Worm (Caenorhabditis elegans): ENCODE results near the gene rme-4.

Gene rme-4

ce11 chrX:10406850-10407249, 27.2 kb upstream of the rme-4 start, which contains the start of gene ZC504.1:
Gene ZC504.1 (plus strand): TSS chrX:10407150.
- TF ChIP-seq lsy-2 (tag; optimal IDR thresholded peaks at IDR 0.05): no peak
- no peak for TF ChIP-seq nhr-2 (tag; optimal IDR thresholded peaks at IDR 0.05)
- no peak for TF ChIP-seq ces-1 (GFP tag; optimal IDR thresholded peaks at IDR 0.05)
- TF ChIP-seq pha-4 (tag; optimal IDR thresholded peaks at IDR 0.05): no peak
- no peak for TF ChIP-seq nhr-12 (tag; optimal IDR thresholded peaks at IDR 0.05)
- no peak for TF ChIP-seq unc-62 (GFP tag; optimal IDR thresholded peaks at IDR 0.05)
- no peak for TF ChIP-seq ceh-83 (GFP tag; optimal IDR thresholded peaks at IDR 0.05)
- no peak for TF ChIP-seq nhr-76 (tag; optimal IDR thresholded peaks at IDR 0.05)
- TF ChIP-seq unc-39 (tag; optimal IDR thresholded peaks at IDR 0.05): no peak
- TF ChIP-seq bed-3 (GFP tag; optimal IDR thresholded peaks at IDR 0.05): no peak
- TF ChIP-seq ztf-11 (tag; optimal IDR thresholded peaks at IDR 0.05): no peak
- TF ChIP-seq snpc-4 (tag; optimal IDR thresholded peaks at IDR 0.05): no peak
- no peak for TF ChIP-seq elt-3 (tag; optimal IDR thresholded peaks at IDR 0.05)
- no peak for TF ChIP-seq ceh-43 (GFP tag; optimal IDR thresholded peaks at IDR 0.05)
- TF ChIP-seq M03D4.4 (tag; optimal IDR thresholded peaks at IDR 0.05): no peak
- no peak for TF ChIP-seq nhr-237 (tag; optimal IDR thresholded peaks at IDR 0.05)
- no peak for TF ChIP-seq zip-8 (tag; optimal IDR thresholded peaks at IDR 0.05)

ce11 chrX:10406203-10406602, 26.6 kb upstream of the rme-4 start, which contains the start of gene gur-3:
Gene gur-3 (minus strand): TSS chrX:10406303.
- TF ChIP-seq unc-120 (tag; optimal IDR thresholded peaks at IDR 0.05; ENCODE audit: poor library complexity, severe bottlenecking) (no peak), zip-8 (tag; optimal IDR thresholded peaks at IDR 0.05) (no peak), nhr-76 (tag; optimal IDR thresholded peaks at IDR 0.05) (no peak), pha-4 (tag; optimal IDR thresholded peaks at IDR 0.05) (no peak), flh-1 (GFP tag; optimal IDR thresholded peaks at IDR 0.05) (no peak), ztf-11 (tag; optimal IDR thresholded peaks at IDR 0.05) (no peak), M03D4.4 (tag; optimal IDR thresholded peaks at IDR 0.05) (no peak), ham-2 (GFP tag; optimal IDR thresholded peaks at IDR 0.05) (no peak), mep-1 (tag; optimal IDR thresholded peaks at IDR 0.05) (no peak), cnd-1 (tag; optimal IDR thresholded peaks at IDR 0.05) (no peak), unc-39 (tag; optimal IDR thresholded peaks at IDR 0.05) (no peak), sptf-1 (tag; optimal IDR thresholded peaks at IDR 0.05) (no peak), ceh-39 (tag; optimal IDR thresholded peaks at IDR 0.05) (no peak), blmp-1 (tag; optimal IDR thresholded peaks at IDR 0.05) (no peak), nhr-28 (tag; optimal IDR thresholded peaks at IDR 0.05) (no peak)

- no peak for TF ChIP-seq bed-3 (GFP tag; optimal IDR thresholded peaks at IDR 0.05)
- no peak for TF ChIP-seq elt-3 (tag; optimal IDR thresholded peaks at IDR 0.05)
Measured at ce11 chrX:10404051-10404450, 24.4 kb upstream of the rme-4 start.

- peak; percentile 16 for TF ChIP-seq ces-1 (GFP tag; optimal IDR thresholded peaks at IDR 0.05)
- no peak for TF ChIP-seq ztf-11 (tag; optimal IDR thresholded peaks at IDR 0.05)
Measured at ce11 chrX:10401118-10401517, 21.5 kb upstream of the rme-4 start.

ce11 chrX:10396509-10397292, 17.1 kb upstream of the rme-4 start, which contains the start of gene pkn-1:
Gene pkn-1 (plus strand): TSS chrX:10397242.
- TF ChIP-seq unc-39 (tag; optimal IDR thresholded peaks at IDR 0.05) (no peak), unc-62 (GFP tag; optimal IDR thresholded peaks at IDR 0.05) (no peak), elt-3 (tag; optimal IDR thresholded peaks at IDR 0.05) (no peak), nhr-237 (tag; optimal IDR thresholded peaks at IDR 0.05) (no peak), sptf-1 (tag; optimal IDR thresholded peaks at IDR 0.05) (no peak), unc-120 (tag; optimal IDR thresholded peaks at IDR 0.05; ENCODE audit: poor library complexity, severe bottlenecking) (no peak), nhr-28 (tag; optimal IDR thresholded peaks at IDR 0.05) (no peak), elt-1 (tag; optimal IDR thresholded peaks at IDR 0.05; ENCODE audit: borderline replicate concordance, insufficient read depth) (no peak), zip-8 (tag; optimal IDR thresholded peaks at IDR 0.05) (no peak), mab-5 (tag; optimal IDR thresholded peaks at IDR 0.05) (no peak), mls-2 (tag; optimal IDR thresholded peaks at IDR 0.05) (no peak), ztf-11 (tag; optimal IDR thresholded peaks at IDR 0.05) (no peak), drap-1 (GFP tag; optimal IDR thresholded peaks at IDR 0.05) (peak; percentile 13), nhr-12 (tag; optimal IDR thresholded peaks at IDR 0.05) (no peak), nhr-2 (tag; optimal IDR thresholded peaks at IDR 0.05) (no peak), blmp-1 (tag; optimal IDR thresholded peaks at IDR 0.05) (no peak), cnd-1 (tag; optimal IDR thresholded peaks at IDR 0.05) (peak; percentile 39), tbx-8 (GFP tag; optimal IDR thresholded peaks at IDR 0.05) (no peak), lin-32 (GFP tag; optimal IDR thresholded peaks at IDR 0.05) (no peak), ceh-83 (GFP tag; optimal IDR thresholded peaks at IDR 0.05) (peak; percentile 50), ceh-39 (tag; optimal IDR thresholded peaks at IDR 0.05) (no peak), lin-13 (tag; optimal IDR thresholded peaks at IDR 0.05) (no peak), hlh-1 (tag; optimal IDR thresholded peaks at IDR 0.05) (no peak), pha-4 (tag; optimal IDR thresholded peaks at IDR 0.05) (no peak), flh-1 (GFP tag; optimal IDR thresholded peaks at IDR 0.05) (no peak), ham-2 (GFP tag; optimal IDR thresholded peaks at IDR 0.05) (no peak)
